Fruit fly (Drosophila melanogaster) Kc167 (cell line): ENCODE results near the gene Cdep.

Experiments used
- Myc ChIP-seq: fragments of >200 bp; optimal IDR thresholded peaks from 2 replicates; lab custom pipeline; 2017; ENCODE audit warnings: missing external identifiers
- psq ChIP-seq: fragments of >200 bp; optimal IDR thresholded peaks from 2 replicates; lab custom pipeline; 2017; ENCODE audit warnings: missing external identifiers
- ttk ChIP-seq: sonication (Bioruptor generic); optimal IDR thresholded peaks from 2 replicates; lab custom pipeline; 2017; ENCODE audit warnings: missing external identifiers

DNA sequence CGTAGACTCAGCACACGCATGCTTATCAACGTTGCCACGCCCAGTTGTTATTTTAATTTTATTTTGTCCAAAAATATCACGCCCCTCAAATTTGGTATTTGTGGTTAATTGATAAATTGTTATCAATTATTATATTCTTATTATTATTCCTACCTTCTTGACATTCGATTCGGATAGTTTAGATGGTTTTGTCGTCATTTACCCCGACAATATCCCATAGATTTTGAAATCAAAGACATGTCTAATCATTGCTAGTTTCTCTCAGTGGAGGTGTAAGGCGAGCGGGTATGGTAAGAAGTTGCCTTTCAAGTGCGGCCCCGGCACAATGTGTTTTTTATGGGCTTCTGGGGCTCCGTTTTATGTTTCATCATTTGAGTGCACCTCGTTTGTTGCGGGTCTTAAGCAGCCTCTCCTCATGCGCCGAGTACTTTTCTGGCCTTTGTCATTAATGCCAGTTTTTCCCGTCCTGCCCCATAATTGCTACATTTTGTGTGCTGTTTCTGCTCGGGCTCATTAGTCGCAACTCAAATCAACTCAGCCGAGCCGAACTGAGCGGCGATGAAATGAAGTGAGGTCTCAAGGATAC, 68.9 kb downstream of the Cdep start:
- TF ChIP-seq psq, result no peak
- no peak for TF ChIP-seq Myc
- TF ChIP-seq ttk, result no peak
